Worm (Caenorhabditis elegans): ENCODE measurements around the gene F20D6.5.

ce11 chrV:8120868-8121267, 40.9 kb upstream of the F20D6.5 start, which contains the start of gene D1014.6:
- no peak for TF ChIP-seq skn-1 (tag; optimal IDR thresholded peaks at IDR 0.05)
- no peak for TF ChIP-seq nhr-10 (tag; optimal IDR thresholded peaks at IDR 0.05)
- no peak for TF ChIP-seq elt-3 (tag; optimal IDR thresholded peaks at IDR 0.05)
- TF ChIP-seq nhr-11 (tag; optimal IDR thresholded peaks at IDR 0.05): no peak
- TF ChIP-seq nhr-12 (tag; optimal IDR thresholded peaks at IDR 0.05): no peak
- TF ChIP-seq unc-62 (GFP tag; optimal IDR thresholded peaks at IDR 0.05): no peak
- TF ChIP-seq ceh-82 (tag; optimal IDR thresholded peaks at IDR 0.05): no peak

Data from whole organism, L2 larva.